Worm (Caenorhabditis elegans) whole organism, young adult: ENCODE measurements around the gene clec-176.

Experiments used
- B0019.2 ChIP-seq: fragments of 200-800 bp; sonication (Bioruptor generic); conservative IDR thresholded peaks from 2 replicates; pipeline ENCODE4 v1.3.6; 2022; ENCODE audit warnings: missing genetic modification reagents, missing genetic modification characterization, missing compliant biosample characterization
- B0261.1 ChIP-seq: sonication (generic microtip); optimal IDR thresholded peaks from 2 replicates; lab custom pipeline; 2016; ENCODE audit warnings: mild to moderate bottlenecking, missing genetic modification characterization, moderate library complexity, missing compliant biosample characterization
- Y95B8A.8 ChIP-seq: fragments of 200-800 bp; sonication (Bioruptor generic); IDR thresholded peaks from 2 replicates; pipeline ENCODE4 v1.3.6; 2022; ENCODE audit warnings: missing genetic modification reagents, missing genetic modification characterization, missing compliant biosample characterization
- ama-1 ChIP-seq, 3 experiments: fragments of 150-350 bp in 1 of 3; sonication (generic microtip) in 2 of 3; optimal IDR thresholded peaks; 2 replicates each; lab custom pipeline; 2014 to 2018; ENCODE audit warnings: missing biosample characterization in 2 of 3, missing genetic modification characterization in 2 of 3, missing genetic modification reagents in 2 of 3
- die-1 ChIP-seq: sonication (generic microtip); optimal IDR thresholded peaks from 2 replicates; lab custom pipeline; 2016; ENCODE audit warnings: missing genotype, mild to moderate bottlenecking, missing genetic modification characterization, missing compliant biosample characterization
- efl-1 ChIP-seq: fragments of 150-350 bp; optimal IDR thresholded peaks from 2 replicates; lab custom pipeline; 2014; ENCODE audit warnings: missing biosample characterization, missing genetic modification reagents, missing genetic modification characterization
- egl-18 ChIP-seq: fragments of 200-800 bp; sonication (Bioruptor generic); IDR thresholded peaks from 2 replicates; pipeline ENCODE4 v1.3.6; 2022; ENCODE audit warnings: missing genetic modification reagents, missing genetic modification characterization, missing compliant biosample characterization
- snpc-3.4 ChIP-seq: sonication (generic microtip); optimal IDR thresholded peaks from 2 replicates; lab custom pipeline; 2017; ENCODE audit warnings: missing genetic modification characterization, mild to moderate bottlenecking, missing compliant biosample characterization, antibody characterized with exemption, moderate library complexity, missing genotype, missing genetic modification reagents
- tlf-1 ChIP-seq: fragments of 200-800 bp; sonication (Bioruptor generic); optimal IDR thresholded peaks from 2 replicates; lab custom pipeline; 2018; ENCODE audit warnings: mild to moderate bottlenecking, missing genetic modification characterization, missing compliant biosample characterization
- unc-130 ChIP-seq: sonication (generic microtip); optimal IDR thresholded peaks from 2 replicates; lab custom pipeline; 2016; ENCODE audit warnings: missing genetic modification reagents, missing genetic modification characterization, missing compliant biosample characterization
- unc-62 ChIP-seq: fragments of 150-350 bp; optimal IDR thresholded peaks from 2 replicates; lab custom pipeline; 2014; ENCODE audit warnings: missing biosample characterization, missing genetic modification reagents, missing genetic modification characterization
- zim-3 ChIP-seq: sonication (generic microtip); optimal IDR thresholded peaks from 2 replicates; lab custom pipeline; 2017; ENCODE audit warnings: mild to moderate bottlenecking, missing genetic modification characterization, moderate library complexity, missing compliant biosample characterization
- ztf-3 ChIP-seq: fragments of 200-800 bp; sonication (Bioruptor generic); optimal IDR thresholded peaks from 2 replicates; lab custom pipeline; 2018; ENCODE audit warnings: mild to moderate bottlenecking, missing genetic modification characterization, missing compliant biosample characterization
- ztf-6 ChIP-seq: fragments of 200-800 bp; sonication (Bioruptor generic); IDR thresholded peaks from 2 replicates; pipeline ENCODE4 v1.3.6; 2022; ENCODE audit warnings: missing genetic modification reagents, missing genetic modification characterization, missing compliant biosample characterization

DNA sequence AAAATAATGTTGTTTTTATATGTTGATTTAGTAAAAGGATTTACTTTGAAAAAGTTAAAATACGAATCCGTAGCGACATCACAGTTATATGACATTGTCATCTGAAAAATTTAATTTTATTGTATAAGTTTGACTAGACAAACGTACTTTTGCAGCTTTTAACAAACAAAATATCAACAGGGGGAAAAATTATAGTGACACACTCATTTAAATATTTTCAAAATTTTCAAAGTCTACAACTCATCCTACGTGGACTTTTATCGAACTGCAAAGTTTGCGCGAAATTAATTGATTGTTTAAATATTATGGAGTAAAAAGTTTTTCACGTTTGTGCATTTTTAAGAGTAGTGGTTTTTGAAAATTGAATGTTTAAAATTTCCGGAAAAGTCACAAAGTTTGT lies 41.8 kb downstream of the clec-176 start, which contains the start of gene C09B9.85:
- no peak for TF ChIP-seq tlf-1
- no peak for TF ChIP-seq ztf-6 (GFP tag; lab: Robert Waterston, UW)
- no peak for TF ChIP-seq snpc-3.4
- no peak for TF ChIP-seq egl-18
- no peak for TF ChIP-seq unc-130 (GFP tag; lab: Kevin White, UChicago)
- no peak for TF ChIP-seq unc-62 (GFP tag; lab: Kevin White, UChicago)
- no peak for TF ChIP-seq B0261.1 (tag; lab: Kevin White, UChicago)
- TF ChIP-seq Y95B8A.8 (GFP tag; lab: Robert Waterston, UW), result no peak
- no peak for TF ChIP-seq ztf-3 (GFP tag; lab: Kevin White, UChicago)
- no peak for TF ChIP-seq efl-1 (GFP tag; lab: Kevin White, UChicago)
- no peak for TF ChIP-seq die-1 (tag; lab: Kevin White, UChicago)
- no peak for TF ChIP-seq zim-3 (tag; lab: Kevin White, UChicago)
- no peak for TF ChIP-seq B0019.2
- TF ChIP-seq ama-1 (optimal IDR thresholded peaks at IDR 0.05; lab: Kevin White, UChicago), result no peak
- TF ChIP-seq ama-1 (GFP tag; optimal IDR thresholded peaks at IDR 0.05; lab: Kevin White, UChicago), result no peak
